Fruit fly (Drosophila melanogaster): ENCODE data around the gene CG32591.

Gene CG32591

dm6 chrX:14953896-14954295, 25.2 kb upstream of the CG32591 start (continued):
- peak; percentile 53 for TF ChIP-seq Xbp1 (GFP tag; optimal IDR thresholded peaks at IDR 0.05)
- peak; percentile 31 for TF ChIP-seq CG11504 (tag; optimal IDR thresholded peaks at IDR 0.05)
- peak; percentile 47 for TF ChIP-seq CG15696 (tag; optimal IDR thresholded peaks at IDR 0.05)
- no peak for TF ChIP-seq Mes4 (GFP tag; optimal IDR thresholded peaks at IDR 0.05)
- TF ChIP-seq CoRest (tag; optimal IDR thresholded peaks at IDR 0.05), result no peak
- TF ChIP-seq CG1233 (GFP tag; optimal IDR thresholded peaks at IDR 0.05), result no peak
- TF ChIP-seq CG13424 (tag; optimal IDR thresholded peaks at IDR 0.05), result no peak
- peak; percentile 15 for TF ChIP-seq gsb-n (tag; optimal IDR thresholded peaks at IDR 0.05)
- TF ChIP-seq CG7271 (tag; optimal IDR thresholded peaks at IDR 0.05), result no peak
- TF ChIP-seq CG15601 (tag; optimal IDR thresholded peaks at IDR 0.05), result peak; percentile 33
- peak; percentile 81 for TF ChIP-seq Sry-β (GFP tag; optimal IDR thresholded peaks at IDR 0.05)
- no peak for TF ChIP-seq tgo (GFP tag; IDR thresholded peaks at IDR 0.05)
- no peak for TF ChIP-seq p53 (GFP tag; optimal IDR thresholded peaks at IDR 0.05)
- no peak for TF ChIP-seq CG4404 (GFP tag; IDR thresholded peaks at IDR 0.05)
- TF ChIP-seq CG3995 (GFP tag; optimal IDR thresholded peaks at IDR 0.05), result no peak
- TF ChIP-seq amos (GFP tag; IDR thresholded peaks at IDR 0.05; ENCODE audit: partially characterized antibody), result peak; percentile 40
- TF ChIP-seq gcm (GFP tag; optimal IDR thresholded peaks at IDR 0.05), result no peak
- TF ChIP-seq CG4424 (GFP tag; optimal IDR thresholded peaks at IDR 0.05), result peak; percentile 9
- no peak for TF ChIP-seq C15 (GFP tag; IDR thresholded peaks at IDR 0.05)
- peak; percentile 19; the same call in 1 of the 2 replicates for TF ChIP-seq lmd (GFP tag; IDR thresholded peaks at IDR 0.05)
- TF ChIP-seq CkIIα-i1 (GFP tag; IDR thresholded peaks at IDR 0.05), result no peak
- no peak for TF ChIP-seq btn (GFP tag; optimal IDR thresholded peaks at IDR 0.05)
- peak; percentile 31 for TF ChIP-seq az2 (GFP tag; optimal IDR thresholded peaks at IDR 0.05)
- TF ChIP-seq yki (optimal IDR thresholded peaks at IDR 0.05), result no peak
- no peak for TF ChIP-seq rib (GFP tag; IDR thresholded peaks at IDR 0.05)
- peak; percentile 20 for TF ChIP-seq CG12659 (GFP tag; optimal IDR thresholded peaks at IDR 0.05)
- TF ChIP-seq Oli (tag; optimal IDR thresholded peaks at IDR 0.05), result no peak
- peak; percentile 21 for TF ChIP-seq tin (GFP tag; optimal IDR thresholded peaks at IDR 0.05)
- TF ChIP-seq Ssrp (tag; optimal IDR thresholded peaks at IDR 0.05), result peak; percentile 7
- TF ChIP-seq insv (GFP tag; optimal IDR thresholded peaks at IDR 0.05), result peak in 1 of 2 experiments; percentile 6
- no peak for TF ChIP-seq CG3726 (GFP tag; IDR thresholded peaks at IDR 0.05)
- peak; percentile 13 for TF ChIP-seq CG17829 (tag; optimal IDR thresholded peaks at IDR 0.05)
- peak; percentile 13 for TF ChIP-seq phol (tag; optimal IDR thresholded peaks at IDR 0.05)
- TF ChIP-seq NC2β (GFP tag; optimal IDR thresholded peaks at IDR 0.05), result peak; percentile 29
- no peak for TF ChIP-seq hkb (optimal IDR thresholded peaks at IDR 0.05)
- TF ChIP-seq hkb (GFP tag; IDR thresholded peaks at IDR 0.05), result no peak
- no peak for TF ChIP-seq CG12769 (tag; optimal IDR thresholded peaks at IDR 0.05)
- peak; percentile 39 for TF ChIP-seq stwl (tag; optimal IDR thresholded peaks at IDR 0.05)
- TF ChIP-seq CG15269 (tag; optimal IDR thresholded peaks at IDR 0.05), result peak; percentile 5
- no peak for TF ChIP-seq CG1647 (GFP tag; optimal IDR thresholded peaks at IDR 0.05)
- TF ChIP-seq CG4854 (GFP tag; optimal IDR thresholded peaks at IDR 0.05), result no peak
- TF ChIP-seq CG12071 (GFP tag; optimal IDR thresholded peaks at IDR 0.05), result no peak
- TF ChIP-seq nmo (GFP tag; optimal IDR thresholded peaks at IDR 0.05), result peak; percentile 37
- peak; percentile 48 for TF ChIP-seq Sox102F (GFP tag; optimal IDR thresholded peaks at IDR 0.05)
- no peak for TF ChIP-seq emc (GFP tag; optimal IDR thresholded peaks at IDR 0.05)
- TF ChIP-seq CG33213 (GFP tag; optimal IDR thresholded peaks at IDR 0.05), result peak; percentile 19
- TF ChIP-seq sug (tag; optimal IDR thresholded peaks at IDR 0.05), result peak; percentile 4
- peak; percentile 63 for TF ChIP-seq Med (GFP tag)
- TF ChIP-seq Adf1 (GFP tag; IDR thresholded peaks at IDR 0.05), result no peak
- no peak for TF ChIP-seq CG4617 (GFP tag; optimal IDR thresholded peaks at IDR 0.05; ENCODE audit: borderline replicate concordance)
- no peak for TF ChIP-seq D (optimal IDR thresholded peaks at IDR 0.05)
- no peak for TF ChIP-seq D (GFP tag; optimal IDR thresholded peaks at IDR 0.05)
